Fruit fly (Drosophila melanogaster): Measurements from ENCODE around the gene CG17294.

DNA sequence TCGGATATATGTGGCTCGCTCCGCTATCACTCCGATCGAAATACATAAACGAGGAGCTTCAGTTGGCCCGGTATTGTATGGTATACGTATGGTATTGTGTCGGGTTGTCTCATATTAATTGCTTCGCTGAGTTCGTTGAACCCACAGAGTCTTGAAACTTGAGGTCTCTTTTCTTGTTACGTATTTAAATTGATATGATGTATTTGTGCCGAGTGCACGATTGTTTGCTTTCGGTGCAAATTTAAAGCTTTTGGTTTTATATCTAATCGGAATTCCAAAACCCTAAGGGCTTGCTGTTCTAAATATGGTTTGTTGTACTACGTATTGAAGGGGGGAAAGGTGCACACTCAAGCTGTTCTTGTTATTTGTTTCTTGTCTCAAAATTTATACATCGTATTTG, 48.4 kb downstream of the CG17294 start:
- no peak for TF ChIP-seq dac (GFP tag; optimal IDR thresholded peaks at IDR 0.05)
- no peak for TF ChIP-seq Sox15 (GFP tag; optimal IDR thresholded peaks at IDR 0.05)

All from whole organism, prepupa.